Worm (Caenorhabditis elegans) whole organism, L1 larva: ENCODE results near the gene ceh-90.
A peak's percentile ranks its signal among the peaks of the same experiment; 100 is the strongest.

Source experiments
- Y116A8C.19 ChIP-seq: sonication (generic microtip); optimal IDR thresholded peaks from 2 replicates; lab custom pipeline; 2016; ENCODE audit warnings: missing compliant biosample characterization, missing genetic modification characterization, borderline replicate concordance
- alr-1 ChIP-seq: fragments of 200-800 bp; sonication (Bioruptor generic); optimal IDR thresholded peaks from 2 replicates; lab custom pipeline; 2018; ENCODE audit warnings: borderline replicate concordance, mild to moderate bottlenecking, missing genetic modification characterization, missing compliant biosample characterization
- blmp-1 ChIP-seq: fragments of 150-350 bp; optimal IDR thresholded peaks from 2 replicates; lab custom pipeline; 2014; ENCODE audit warnings: missing biosample characterization, missing genetic modification characterization
- ceh-82 ChIP-seq, 3 experiments: fragments of 150-350 bp in 1 of 3; sonication (generic microtip) in 2 of 3; optimal IDR thresholded peaks; 2 replicates each; lab custom pipeline; 2014 to 2017; ENCODE audit warnings: missing biosample characterization in 3 of 3, missing genetic modification characterization in 3 of 3
- dpl-1 ChIP-seq, 3 experiments: fragments of 150-350 bp in 2 of 3; sonication (generic microtip) in 1 of 3; optimal IDR thresholded peaks; 2 replicates each; lab custom pipeline; 2014 to 2017; ENCODE audit warnings: missing biosample characterization in 3 of 3, missing genetic modification characterization in 3 of 3, missing genetic modification reagents in 3 of 3
- dsc-1 ChIP-seq: sonication (generic microtip); optimal IDR thresholded peaks from 2 replicates; lab custom pipeline; 2016; ENCODE audit warnings: mild to moderate bottlenecking, missing genetic modification characterization, missing compliant biosample characterization
- efl-1 ChIP-seq, 4 experiments: fragments of 150-350 bp; optimal IDR thresholded peaks in 3 of 4; peaks in 1 of 4; 1 replicate in 1 of 4; 2 replicates in 3 of 4; lab custom pipeline; 2014; ENCODE audit warnings: missing biosample characterization in 2 of 4, missing genetic modification characterization in 2 of 4, missing genetic modification reagents in 2 of 4
- elt-3 ChIP-seq, 6 experiments: fragments of 150-350 bp in 1 of 6; sonication (generic microtip); optimal IDR thresholded peaks; 2 replicates each; lab custom pipeline; 2017 to 2018; ENCODE audit warnings: missing biosample characterization in 6 of 6, missing genetic modification characterization in 6 of 6, inconsistent platforms in 1 of 6
- fkh-8 ChIP-seq: sonication (generic microtip); optimal IDR thresholded peaks from 2 replicates; lab custom pipeline; 2016; ENCODE audit warnings: mild to moderate bottlenecking, missing genetic modification characterization, missing compliant biosample characterization
- grh-1 ChIP-seq: fragments of 200-800 bp; sonication (Bioruptor generic); IDR thresholded peaks from 2 replicates; pipeline ENCODE4 v1.3.6; 2022; ENCODE audit warnings: missing genetic modification reagents, missing genetic modification characterization, missing compliant biosample characterization
- irx-1 ChIP-seq: sonication (generic microtip); optimal IDR thresholded peaks from 2 replicates; lab custom pipeline; 2016; ENCODE audit warnings: missing genetic modification characterization, missing compliant biosample characterization
- isw-1 ChIP-seq: fragments of 200-800 bp; sonication (Bioruptor generic); IDR thresholded peaks from 2 replicates; pipeline ENCODE4 v1.3.6; 2022; ENCODE audit warnings: missing genetic modification characterization, missing compliant biosample characterization
- jun-1 ChIP-seq: fragments of 150-350 bp; optimal IDR thresholded peaks from 2 replicates; lab custom pipeline; 2014; ENCODE audit warnings: missing biosample characterization, missing genetic modification reagents, missing genetic modification characterization
- lin-13 ChIP-seq: fragments of 150-350 bp; optimal IDR thresholded peaks from 2 replicates; lab custom pipeline; 2014; ENCODE audit warnings: missing biosample characterization, missing genetic modification reagents, missing genetic modification characterization
- lin-14 ChIP-seq: fragments of 200-800 bp; sonication (Bioruptor generic); optimal IDR thresholded peaks from 2 replicates; lab custom pipeline; 2018; ENCODE audit warnings: mild to moderate bottlenecking, missing genetic modification characterization, moderate library complexity, missing compliant biosample characterization
- lin-15B ChIP-seq: fragments of 150-350 bp; sonication (generic microtip); optimal IDR thresholded peaks from 3 replicates; lab custom pipeline; 2014; ENCODE audit warnings: missing biosample characterization, missing genetic modification characterization
- lin-35 ChIP-seq, 2 experiments: fragments of 150-350 bp; optimal IDR thresholded peaks; 2 replicates each; lab custom pipeline; 2014; ENCODE audit warnings: missing biosample characterization in 2 of 2, missing genetic modification characterization in 2 of 2, missing genetic modification reagents in 2 of 2
- lsy-2 ChIP-seq, 2 experiments: fragments of 150-350 bp; optimal IDR thresholded peaks; 2 replicates each; lab custom pipeline; 2014; ENCODE audit warnings: missing biosample characterization in 2 of 2, missing genetic modification characterization in 2 of 2
- mep-1 ChIP-seq: fragments of 150-350 bp; optimal IDR thresholded peaks from 2 replicates; lab custom pipeline; 2014; ENCODE audit warnings: missing biosample characterization, missing genetic modification characterization
- nhr-11 ChIP-seq: fragments of 150-350 bp; optimal IDR thresholded peaks from 2 replicates; lab custom pipeline; 2014; ENCODE audit warnings: missing biosample characterization, missing genetic modification characterization
- nhr-19 ChIP-seq: fragments of 200-800 bp; sonication (Bioruptor generic); conservative IDR thresholded peaks from 2 replicates; pipeline ENCODE4 v1.3.6; 2022; ENCODE audit warnings: missing genetic modification characterization, missing compliant biosample characterization
- nhr-20 ChIP-seq: sonication (generic microtip); optimal IDR thresholded peaks from 2 replicates; lab custom pipeline; 2016; ENCODE audit warnings: mild to moderate bottlenecking, missing genetic modification characterization, missing compliant biosample characterization
- nhr-28 ChIP-seq: fragments of 150-350 bp; optimal IDR thresholded peaks from 2 replicates; lab custom pipeline; 2014; ENCODE audit warnings: missing biosample characterization, missing genetic modification characterization
- nhr-47 ChIP-seq: sonication (generic microtip); optimal IDR thresholded peaks from 2 replicates; lab custom pipeline; 2016; ENCODE audit warnings: mild to moderate bottlenecking, missing genetic modification characterization, moderate library complexity, missing compliant biosample characterization
- pax-3 ChIP-seq: fragments of 200-800 bp; sonication (Bioruptor generic); optimal IDR thresholded peaks from 2 replicates; lab custom pipeline; 2018; ENCODE audit warnings: mild to moderate bottlenecking, missing genetic modification characterization, moderate library complexity, missing compliant biosample characterization
- rnt-1 ChIP-seq: sonication (generic microtip); optimal IDR thresholded peaks from 2 replicates; lab custom pipeline; 2016; ENCODE audit warnings: mild to moderate bottlenecking, missing genetic modification characterization, moderate library complexity, missing compliant biosample characterization
- skn-1 ChIP-seq: fragments of 150-350 bp; optimal IDR thresholded peaks from 2 replicates; lab custom pipeline; 2014; ENCODE audit warnings: missing biosample characterization, missing genetic modification characterization
- snu-23 ChIP-seq: sonication (generic microtip); optimal IDR thresholded peaks from 2 replicates; lab custom pipeline; 2016; ENCODE audit warnings: missing genetic modification characterization, missing compliant biosample characterization
- sox-4 ChIP-seq: sonication (generic microtip); optimal IDR thresholded peaks from 2 replicates; lab custom pipeline; 2016; ENCODE audit warnings: missing genetic modification characterization, missing compliant biosample characterization
- sptf-1 ChIP-seq: fragments of 150-350 bp; optimal IDR thresholded peaks from 2 replicates; lab custom pipeline; 2014; ENCODE audit warnings: missing biosample characterization, missing genetic modification characterization
- sup-37 ChIP-seq: fragments of 200-800 bp; sonication (Bioruptor generic); optimal IDR thresholded peaks from 2 replicates; lab custom pipeline; 2018; ENCODE audit warnings: mild to moderate bottlenecking, missing genetic modification characterization, missing compliant biosample characterization
- swsn-7 ChIP-seq: sonication (generic microtip); optimal IDR thresholded peaks from 2 replicates; lab custom pipeline; 2016; ENCODE audit warnings: missing genetic modification characterization, missing compliant biosample characterization
- tbx-2 ChIP-seq: sonication (generic microtip); optimal IDR thresholded peaks from 2 replicates; lab custom pipeline; 2016; ENCODE audit warnings: missing genetic modification characterization, missing compliant biosample characterization
- unc-130 ChIP-seq: fragments of 150-350 bp; optimal IDR thresholded peaks from 2 replicates; lab custom pipeline; 2017; ENCODE audit warnings: missing biosample characterization, missing genetic modification characterization, inconsistent platforms
- xbp-1 ChIP-seq: sonication (generic microtip); optimal IDR thresholded peaks from 2 replicates; lab custom pipeline; 2016; ENCODE audit warnings: missing genetic modification characterization, missing compliant biosample characterization
- zag-1 ChIP-seq: fragments of 150-350 bp; optimal IDR thresholded peaks from 2 replicates; lab custom pipeline; 2014; ENCODE audit warnings: missing biosample characterization, missing genetic modification characterization
- zip-4 ChIP-seq: fragments of 200-800 bp; sonication (Bioruptor generic); optimal IDR thresholded peaks from 2 replicates; lab custom pipeline; 2018; ENCODE audit warnings: mild to moderate bottlenecking, missing genetic modification characterization, moderate library complexity, missing compliant biosample characterization

ceh-90 gene

DNA sequence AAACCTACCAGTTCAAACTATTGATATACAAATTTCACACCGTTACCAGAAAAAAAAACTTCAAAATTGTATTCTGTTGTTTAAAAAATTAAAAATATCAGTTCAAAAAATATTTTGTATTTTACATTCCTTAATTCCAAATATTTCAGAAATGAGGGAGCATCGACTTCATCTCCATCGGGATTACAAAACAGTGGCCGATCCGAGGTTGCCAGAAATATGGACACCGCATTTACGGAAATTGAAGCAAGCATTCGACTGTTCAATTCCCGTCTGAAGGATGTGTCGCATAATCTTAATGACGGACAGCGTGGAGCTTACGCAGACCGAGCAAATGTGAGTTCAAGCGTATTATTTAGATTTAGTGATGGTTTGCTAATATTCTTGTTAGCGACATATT is 24.1 kb downstream of the ceh-90 start:
- TF ChIP-seq mep-1 (tag; lab: Kevin White, UChicago) (no peak), efl-1 (optimal IDR thresholded peaks at IDR 0.05; lab: Kevin White, UChicago) (no peak), efl-1 (GFP tag; optimal IDR thresholded peaks at IDR 0.05 in 1 of 2; lab: Kevin White, UChicago) (peak in 1 of 2 experiments; percentile 73), unc-130 (tag; lab: Kevin White, UChicago) (no peak)

DNA sequence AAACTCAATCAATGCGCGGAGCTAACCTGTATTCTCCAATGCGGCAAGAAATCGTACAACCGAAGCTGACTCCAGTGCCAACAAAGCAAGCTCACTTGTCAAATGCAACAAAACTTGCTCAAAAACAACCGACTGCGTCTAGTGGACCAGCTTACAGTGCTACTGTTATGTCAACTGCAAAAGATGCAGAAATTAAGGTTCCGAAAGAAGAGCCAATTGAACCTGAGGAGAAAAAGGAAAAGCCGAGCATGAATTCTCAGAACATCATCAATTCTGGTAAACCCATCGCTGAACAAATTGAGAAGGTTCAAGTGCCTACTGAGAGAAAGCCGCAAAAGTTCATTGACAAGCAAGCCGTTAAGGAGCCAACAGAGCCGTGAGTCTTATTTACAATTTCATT is 25.3 kb downstream of the ceh-90 start:
- TF ChIP-seq alr-1 (tag; lab: Kevin White, UChicago) (no peak), zag-1 (tag; lab: Kevin White, UChicago) (no peak), zip-4 (no peak), fkh-8 (tag; lab: Kevin White, UChicago) (no peak), nhr-19 (GFP tag; lab: Robert Waterston, UW) (no peak), elt-3 (tag; optimal IDR thresholded peaks at IDR 0.05; lab: Kevin White, UChicago) (no peak), sup-37 (GFP tag; lab: Kevin White, UChicago) (no peak), grh-1 (no peak), sox-4 (tag; lab: Kevin White, UChicago) (no peak), dsc-1 (no peak), Y116A8C.19 (tag; lab: Kevin White, UChicago) (no peak), isw-1 (no peak), xbp-1 (tag; lab: Kevin White, UChicago) (no peak), nhr-11 (tag; lab: Kevin White, UChicago) (no peak)

DNA sequence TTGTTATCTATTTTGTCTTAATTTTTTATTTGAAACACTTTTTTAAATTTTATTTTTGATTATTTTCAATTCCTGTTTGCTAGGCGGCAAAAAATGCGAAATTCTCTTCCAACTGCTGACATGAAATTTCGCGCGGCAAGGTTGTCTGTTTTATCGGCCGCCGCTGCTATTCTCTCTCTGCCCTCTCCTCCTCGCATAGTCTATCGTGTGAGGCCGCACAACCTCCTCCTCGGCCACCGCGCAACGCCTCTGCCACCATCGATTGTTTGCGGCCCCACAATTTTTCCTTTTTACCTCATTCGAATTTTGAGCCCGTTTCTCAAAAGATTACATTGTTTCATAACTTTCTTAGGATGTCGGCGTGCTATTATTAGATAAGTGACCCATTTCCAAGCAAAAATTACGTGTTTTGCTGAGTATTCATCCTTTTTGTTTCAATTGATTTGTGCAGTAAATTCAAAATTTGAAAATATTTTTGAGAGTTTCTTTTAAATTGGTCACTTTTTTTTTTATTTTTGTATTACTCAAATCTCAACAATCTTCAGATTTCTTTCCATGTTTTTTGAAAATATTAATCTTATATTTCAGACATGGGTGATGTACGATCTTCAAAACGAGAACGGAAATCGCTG is 29.4 kb downstream of the ceh-90 start, which contains the start of gene F28H6.4:
TSS of gene F28H6.4 (plus strand) at position 582 of the 632 bp plus-strand sequence.
- TF ChIP-seq skn-1 (peak; percentile 8), dpl-1 (GFP tag; optimal IDR thresholded peaks at IDR 0.05; lab: Kevin White, UChicago) (peak in 2 of 3 experiments; percentile 10 to 20), nhr-47 (tag; lab: Kevin White, UChicago) (peak; percentile 3), rnt-1 (tag; lab: Kevin White, UChicago) (peak; percentile 45), snu-23 (GFP tag; lab: Kevin White, UChicago) (peak; percentile 49), fkh-8 (tag; lab: Kevin White, UChicago) (peak; percentile 20), ceh-82 (tag; optimal IDR thresholded peaks at IDR 0.05; lab: Kevin White, UChicago) (peak in 1 of 3 experiments; percentile 25), mep-1 (tag; lab: Kevin White, UChicago) (peak; percentile 34), tbx-2 (tag; lab: Kevin White, UChicago) (peak; percentile 2), lin-14 (GFP tag; lab: Kevin White, UChicago) (peak; percentile 62), blmp-1 (tag; lab: Kevin White, UChicago) (peak; percentile 2), nhr-20 (peak; percentile 12), sptf-1 (no peak), lin-15B (no peak), irx-1 (no peak), lin-35 (GFP tag; optimal IDR thresholded peaks at IDR 0.05; lab: Kevin White, UChicago) (peak in 1 of 2 experiments; percentile 22), elt-3 (tag; optimal IDR thresholded peaks at IDR 0.05; lab: Kevin White, UChicago) (no peak), lin-13 (GFP tag; lab: Kevin White, UChicago) (peak; percentile 4), jun-1 (tag; lab: Kevin White, UChicago) (no peak), pax-3 (no peak), swsn-7 (tag; lab: Kevin White, UChicago) (peak; percentile 9), efl-1 (optimal IDR thresholded peaks at IDR 0.05; lab: Kevin White, UChicago) (peak in 1 of 2 experiments; percentile 36), efl-1 (GFP tag; optimal IDR thresholded peaks at IDR 0.05 in 1 of 2; lab: Kevin White, UChicago) (no peak)

DNA sequence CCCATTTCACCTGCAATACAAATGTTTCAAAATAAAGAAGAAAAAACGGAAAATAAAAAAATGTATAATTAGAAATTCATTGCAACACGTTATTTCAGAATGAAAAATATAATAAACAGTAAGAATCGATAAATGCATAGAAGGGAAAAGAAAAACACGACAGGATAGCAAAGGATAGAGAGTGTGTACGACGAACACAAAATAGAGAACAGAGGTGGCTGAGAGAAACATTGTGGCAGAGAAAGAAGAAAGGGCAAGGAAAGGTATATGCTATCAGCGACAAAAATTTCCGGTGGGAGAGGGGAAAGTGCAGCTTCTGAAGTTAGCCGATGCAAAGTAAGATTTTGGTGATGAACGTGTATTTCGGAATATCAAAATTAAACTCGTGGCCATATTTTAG is 30.9 kb downstream of the ceh-90 start, which contains the start of gene F28H6.6:
TSS of gene F28H6.6 (minus strand) at position 10 of the 400 bp plus-strand sequence.
- TF ChIP-seq lsy-2 (tag; optimal IDR thresholded peaks at IDR 0.05; lab: Kevin White, UChicago) (no peak), blmp-1 (tag; lab: Kevin White, UChicago) (peak; percentile 87), nhr-28 (tag; lab: Kevin White, UChicago) (no peak)
